Fruit fly (Drosophila melanogaster) whole organism, embryonic: ENCODE data around the gene CG33127.

ENCODE experiments used
- Aef1 ChIP-seq: fragments of 200-800 bp; sonication (Bioruptor generic); IDR thresholded peaks from 3 replicates; pipeline ENCODE4 v1.3.6; 2022; ENCODE audit warnings: missing biosample characterization, missing genetic modification characterization
- CG10209 ChIP-seq: fragments of 200-800 bp; sonication (Bioruptor generic); optimal IDR thresholded peaks from 3 replicates; lab custom pipeline; 2017; ENCODE audit warnings: missing biosample characterization, mild to moderate bottlenecking, missing genetic modification characterization, missing genetic modification reagents
- CG1024 ChIP-seq: fragments of 200-800 bp; sonication (Bioruptor generic); IDR thresholded peaks from 2 replicates; pipeline ENCODE4 v1.3.6; 2022; ENCODE audit warnings: missing biosample characterization, missing genetic modification characterization
- CG11093 ChIP-seq: fragments of 200-800 bp; sonication (Bioruptor generic); IDR thresholded peaks from 3 replicates; pipeline ENCODE4 v1.3.6; 2022; ENCODE audit warnings: missing biosample characterization, missing genetic modification characterization
- CG12769 ChIP-seq: fragments of 200-800 bp; sonication (Bioruptor generic); optimal IDR thresholded peaks from 2 replicates; lab custom pipeline; 2019; ENCODE audit warnings: missing biosample characterization, mild to moderate bottlenecking, missing genetic modification characterization, moderate library complexity
- CG15269 ChIP-seq: fragments of 200-800 bp; sonication (Bioruptor generic); optimal IDR thresholded peaks from 2 replicates; lab custom pipeline; 2018; ENCODE audit warnings: missing biosample characterization, mild to moderate bottlenecking, missing genetic modification characterization, moderate library complexity
- CG17361 ChIP-seq: fragments of 200-800 bp; sonication (Bioruptor generic); IDR thresholded peaks from 3 replicates; pipeline ENCODE4 v1.3.6; 2022; ENCODE audit warnings: missing biosample characterization, missing genetic modification characterization
- CG17802 ChIP-seq: fragments of 200-800 bp; sonication (Bioruptor generic); optimal IDR thresholded peaks from 2 replicates; lab custom pipeline; 2018; ENCODE audit warnings: missing biosample characterization, mild to moderate bottlenecking, missing genetic modification characterization, moderate library complexity
- CG1832 ChIP-seq: fragments of 200-800 bp; sonication (Bioruptor generic); optimal IDR thresholded peaks from 2 replicates; lab custom pipeline; 2017; ENCODE audit warnings: missing biosample characterization, mild to moderate bottlenecking, missing genetic modification characterization, inconsistent platforms
- CG18619 ChIP-seq: fragments of 200-800 bp; sonication (Bioruptor generic); optimal IDR thresholded peaks from 3 replicates; lab custom pipeline; 2017; ENCODE audit warnings: missing biosample characterization, mild to moderate bottlenecking, missing genetic modification characterization
- CG2120 ChIP-seq: fragments of 200-800 bp; sonication (Bioruptor generic); optimal IDR thresholded peaks from 3 replicates; lab custom pipeline; 2016; ENCODE audit warnings: missing biosample characterization, missing genetic modification characterization
- CG2129 ChIP-seq: fragments of 200-800 bp; sonication (Bioruptor generic); IDR thresholded peaks from 2 replicates; pipeline ENCODE4 v1.3.6; 2022; ENCODE audit warnings: missing biosample characterization, missing genetic modification characterization; ENCODE audit not compliant: partially characterized antibody
- CG31224 ChIP-seq: fragments of 200-800 bp; sonication (Bioruptor generic); IDR thresholded peaks from 2 replicates; pipeline ENCODE4 v1.3.6; 2022; ENCODE audit warnings: missing biosample characterization, missing genetic modification characterization
- CG31441 ChIP-seq: fragments of 200-800 bp; sonication (Bioruptor generic); IDR thresholded peaks from 2 replicates; pipeline ENCODE4 v1.3.6; 2022; ENCODE audit warnings: missing biosample characterization, missing genetic modification characterization
- CG3163 ChIP-seq: fragments of 200-800 bp; sonication (Bioruptor generic); optimal IDR thresholded peaks from 3 replicates; lab custom pipeline; 2016; ENCODE audit warnings: missing biosample characterization, missing genetic modification characterization
- CG4360 ChIP-seq: fragments of 200-800 bp; sonication (Bioruptor generic); IDR thresholded peaks from 2 replicates; pipeline ENCODE4 v1.3.6; 2022; ENCODE audit warnings: missing biosample characterization, missing genetic modification characterization
- CG6272 ChIP-seq: fragments of 200-800 bp; sonication (Bioruptor generic); IDR thresholded peaks from 2 replicates; pipeline ENCODE4 v1.3.6; 2022; ENCODE audit warnings: missing biosample characterization, missing genetic modification characterization
- CG7745 ChIP-seq: fragments of 200-800 bp; sonication (Bioruptor generic); optimal IDR thresholded peaks from 2 replicates; lab custom pipeline; 2018; ENCODE audit warnings: missing biosample characterization, mild to moderate bottlenecking, missing genetic modification characterization, moderate library complexity
- CG7928 ChIP-seq: fragments of 200-800 bp; sonication (Bioruptor generic); optimal IDR thresholded peaks from 2 replicates; lab custom pipeline; 2017; ENCODE audit warnings: missing biosample characterization, mild to moderate bottlenecking, missing genetic modification characterization
- Dek ChIP-seq: fragments of 200-800 bp; sonication (Bioruptor generic); optimal IDR thresholded peaks from 3 replicates; lab custom pipeline; 2019; ENCODE audit warnings: missing biosample characterization, mild to moderate bottlenecking, missing genetic modification characterization, moderate library complexity
- Dfd ChIP-seq, 2 experiments: fragments of >200 bp; optimal IDR thresholded peaks; 2 replicates each; lab custom pipeline; 2017; ENCODE audit warnings: missing biosample characterization in 2 of 2, missing genetic modification characterization in 2 of 2
- Dip2 ChIP-seq: fragments of 200-800 bp; sonication (Bioruptor generic); IDR thresholded peaks from 2 replicates; pipeline ENCODE4 v1.3.6; 2022; ENCODE audit warnings: missing biosample characterization, missing genetic modification characterization
- Dll ChIP-seq: fragments of 200-800 bp; sonication (Bioruptor generic); IDR thresholded peaks from 4 replicates; pipeline ENCODE4 v1.3.6; 2022; ENCODE audit warnings: missing biosample characterization, missing genetic modification characterization; ENCODE audit not compliant: partially characterized antibody
- Doc2 ChIP-seq: fragments of 200-800 bp; sonication (Bioruptor generic); IDR thresholded peaks from 2 replicates; pipeline ENCODE4 v1.3.6; 2022; ENCODE audit warnings: missing biosample characterization, missing genetic modification characterization
- Dref ChIP-seq: fragments of 200-800 bp; sonication (Bioruptor generic); IDR thresholded peaks from 2 replicates; pipeline ENCODE4 v1.3.6; 2022; ENCODE audit warnings: missing biosample characterization, missing genetic modification characterization
- HLH4C ChIP-seq: fragments of 200-800 bp; sonication (Bioruptor generic); IDR thresholded peaks from 3 replicates; pipeline ENCODE4 v1.3.6; 2022; ENCODE audit warnings: missing biosample characterization, missing genetic modification characterization; ENCODE audit not compliant: partially characterized antibody
- Hey ChIP-seq: fragments of 200-800 bp; sonication (Bioruptor generic); optimal IDR thresholded peaks from 3 replicates; lab custom pipeline; 2018; ENCODE audit warnings: missing biosample characterization, mild to moderate bottlenecking, missing genetic modification characterization
- HmgZ ChIP-seq: fragments of 200-800 bp; sonication (Bioruptor generic); optimal IDR thresholded peaks from 2 replicates; lab custom pipeline; 2018; ENCODE audit warnings: missing biosample characterization, mild to moderate bottlenecking, missing genetic modification characterization
- Hmr ChIP-seq: fragments of 200-800 bp; sonication (Bioruptor generic); optimal IDR thresholded peaks from 3 replicates; lab custom pipeline; 2017; ENCODE audit warnings: mild to moderate bottlenecking, missing biosample characterization, missing genetic modification reagents, missing genetic modification characterization
- NFAT ChIP-seq: fragments of 200-800 bp; sonication (Bioruptor generic); IDR thresholded peaks from 2 replicates; pipeline ENCODE4 v1.3.6; 2022; ENCODE audit warnings: missing biosample characterization, missing genetic modification characterization
- Nf-YC ChIP-seq: fragments of 200-800 bp; optimal IDR thresholded peaks from 3 replicates; lab custom pipeline; 2019; ENCODE audit warnings: missing biosample characterization, mild to moderate bottlenecking, missing genetic modification characterization, moderate library complexity
- Opbp ChIP-seq: fragments of 200-800 bp; sonication (Bioruptor generic); IDR thresholded peaks from 3 replicates; pipeline ENCODE4 v1.3.6; 2022; ENCODE audit warnings: missing biosample characterization, missing genetic modification characterization; ENCODE audit not compliant: partially characterized antibody
- Sox100B ChIP-seq: fragments of 200-800 bp; sonication (Bioruptor generic); optimal IDR thresholded peaks from 3 replicates; lab custom pipeline; 2018; ENCODE audit warnings: missing biosample characterization, mild to moderate bottlenecking, missing genetic modification characterization
- ase ChIP-seq: fragments of 200-800 bp; sonication (Bioruptor generic); IDR thresholded peaks from 3 replicates; pipeline ENCODE4 v1.3.6; 2022; ENCODE audit warnings: missing biosample characterization, missing genetic modification characterization
- ash1 ChIP-seq: fragments of 200-800 bp; sonication (Bioruptor generic); optimal IDR thresholded peaks from 2 replicates; lab custom pipeline; 2018; ENCODE audit warnings: missing biosample characterization, mild to moderate bottlenecking, missing genetic modification characterization
- chm ChIP-seq: fragments of 200-800 bp; sonication (Bioruptor generic); IDR thresholded peaks from 2 replicates; pipeline ENCODE4 v1.3.6; 2022; ENCODE audit warnings: missing biosample characterization, missing genetic modification characterization
- ewg ChIP-seq: fragments of 200-800 bp; sonication (Bioruptor generic); optimal IDR thresholded peaks from 3 replicates; lab custom pipeline; 2017; ENCODE audit warnings: mild to moderate bottlenecking, missing biosample characterization, missing genetic modification reagents, missing genetic modification characterization
- hth ChIP-seq: fragments of >200 bp; optimal IDR thresholded peaks from 2 replicates; lab custom pipeline; 2017; ENCODE audit warnings: inconsistent platforms
- kah ChIP-seq: fragments of 200-800 bp; sonication (Bioruptor generic); optimal IDR thresholded peaks from 2 replicates; lab custom pipeline; 2018; ENCODE audit warnings: missing biosample characterization, mild to moderate bottlenecking, missing genetic modification characterization
- lmd ChIP-seq: fragments of 200-800 bp; sonication (Bioruptor generic); IDR thresholded peaks from 2 replicates; pipeline ENCODE4 v1.3.6; 2022; ENCODE audit warnings: missing biosample characterization, missing genetic modification characterization
- lola ChIP-seq, 3 experiments: fragments of >200 bp in 2 of 3; fragments of 200-800 bp in 1 of 3; sonication (Bioruptor generic) in 1 of 3; optimal IDR thresholded peaks; 2 replicates each; lab custom pipeline; 2017 to 2019; ENCODE audit warnings: missing biosample characterization in 3 of 3, missing genetic modification characterization in 3 of 3, mild to moderate bottlenecking in 1 of 3, moderate library complexity in 1 of 3
- nau ChIP-seq: fragments of 200-800 bp; sonication (Bioruptor generic); optimal IDR thresholded peaks from 3 replicates; lab custom pipeline; 2017; ENCODE audit warnings: missing biosample characterization, mild to moderate bottlenecking, missing genetic modification characterization, missing genetic modification reagents
- oc ChIP-seq: fragments of 200-800 bp; sonication (Bioruptor generic); optimal IDR thresholded peaks from 2 replicates; lab custom pipeline; 2018; ENCODE audit warnings: missing biosample characterization, mild to moderate bottlenecking, missing genetic modification characterization, moderate library complexity
- pita ChIP-seq: fragments of 200-800 bp; sonication (Bioruptor generic); optimal IDR thresholded peaks from 2 replicates; lab custom pipeline; 2017; ENCODE audit warnings: missing biosample characterization, mild to moderate bottlenecking, missing genetic modification characterization
- ranshi ChIP-seq: fragments of 200-800 bp; sonication (Bioruptor generic); IDR thresholded peaks from 2 replicates; pipeline ENCODE4 v1.3.6; 2022; ENCODE audit warnings: missing biosample characterization, missing genetic modification characterization
- sd ChIP-seq: fragments of 200-800 bp; sonication (Bioruptor generic); optimal IDR thresholded peaks from 3 replicates; lab custom pipeline; 2018; ENCODE audit warnings: missing biosample characterization, mild to moderate bottlenecking, missing genetic modification characterization, moderate library complexity
- slbo ChIP-seq: fragments of 200-800 bp; sonication (Bioruptor generic); IDR thresholded peaks from 2 replicates; pipeline ENCODE4 v1.3.6; 2022; ENCODE audit warnings: missing biosample characterization, missing genetic modification characterization
- sna ChIP-seq: fragments of 200-800 bp; sonication (Bioruptor generic); IDR thresholded peaks from 2 replicates; pipeline ENCODE4 v1.3.6; 2022; ENCODE audit warnings: missing biosample characterization, missing genetic modification characterization; ENCODE audit not compliant: partially characterized antibody
- tgo ChIP-seq: fragments of 200-800 bp; sonication (Bioruptor generic); IDR thresholded peaks from 3 replicates; pipeline ENCODE4 v1.3.6; 2022; ENCODE audit warnings: missing biosample characterization, missing genetic modification characterization
- tll ChIP-seq, 2 experiments: fragments of 200-800 bp in 1 of 2; fragments of >200 bp in 1 of 2; sonication (Bioruptor generic) in 1 of 2; optimal IDR thresholded peaks; 2 replicates each; lab custom pipeline; 2017 to 2019; ENCODE audit warnings: missing biosample characterization in 2 of 2, missing genetic modification characterization in 2 of 2, mild to moderate bottlenecking in 1 of 2, moderate library complexity in 1 of 2

The CG33127 gene

dm6 chr2L:283071-283482 lies 38.8 kb upstream of the CG33127 start, which contains the start of gene CG11601 (continued):
- TF ChIP-seq Doc2 (GFP tag; lab: Robert Waterston, UW) (0 out of 2 replicates have a peak, but pooled peaks have one; percentile 25), chm (GFP tag; lab: Robert Waterston, UW) (no peak), CG31224 (GFP tag; lab: Robert Waterston, UW) (no peak), CG10209 (peak; percentile 7), CG18619 (GFP tag; lab: Kevin White, UChicago) (no peak), ase (GFP tag; lab: Robert Waterston, UW) (no peak), Dref (GFP tag; lab: Robert Waterston, UW) (peak; percentile 52), hth (lab: Kevin White, UChicago) (no peak), HLH4C (GFP tag; lab: Robert Waterston, UW) (peak; percentile 51; the same call in 2 of the 3 replicates), Dfd (GFP tag; optimal IDR thresholded peaks at IDR 0.05; lab: Kevin White, UChicago) (no peak), Dip2 (GFP tag; lab: Robert Waterston, UW) (no peak), CG7745 (tag; lab: Kevin White, UChicago) (no peak), ash1 (GFP tag; lab: Kevin White, UChicago) (no peak), CG17802 (peak; percentile 15), pita (GFP tag; lab: Kevin White, UChicago) (no peak), Hey (tag; lab: Kevin White, UChicago) (no peak), kah (GFP tag; lab: Kevin White, UChicago) (no peak), lola (GFP tag; optimal IDR thresholded peaks at IDR 0.05; lab: Kevin White, UChicago) (peak in 1 of 3 experiments; percentile 24), Aef1 (GFP tag; lab: Robert Waterston, UW) (0 out of 3 replicates have a peak, but pooled peaks have one; percentile 20), CG6272 (GFP tag; lab: Robert Waterston, UW) (peak; percentile 34; the same call in 1 of the 2 replicates), lmd (GFP tag; lab: Robert Waterston, UW) (peak; percentile 41; the same call in 1 of the 2 replicates), CG3163 (no peak), oc (no peak), slbo (GFP tag; lab: Robert Waterston, UW) (peak; percentile 57), CG11093 (GFP tag; lab: Robert Waterston, UW) (no peak), Nf-YC (tag; lab: Kevin White, UChicago) (peak; percentile 23), tgo (GFP tag; lab: Robert Waterston, UW) (0 out of 3 replicates have a peak, but pooled peaks have one; percentile 14), tll (GFP tag; optimal IDR thresholded peaks at IDR 0.05; lab: Kevin White, UChicago) (no peak), CG15269 (tag; lab: Kevin White, UChicago) (no peak), Sox100B (GFP tag; lab: Kevin White, UChicago) (no peak), Opbp (no peak), CG17361 (GFP tag; lab: Robert Waterston, UW) (peak; percentile 59; the same call in 1 of the 3 replicates), sd (no peak), sna (GFP tag; lab: Robert Waterston, UW) (0 out of 2 replicates have a peak, but pooled peaks have one; percentile 11), ewg (GFP tag; lab: Kevin White, UChicago) (no peak), CG31441 (no peak), NFAT (GFP tag; lab: Robert Waterston, UW) (peak; percentile 63), CG4360 (GFP tag; lab: Robert Waterston, UW) (no peak), CG1024 (GFP tag; lab: Robert Waterston, UW) (no peak), CG1832 (no peak), Dll (GFP tag; lab: Robert Waterston, UW) (no peak), CG2129 (GFP tag; lab: Robert Waterston, UW) (no peak), ranshi (no peak), CG2120 (GFP tag; lab: Kevin White, UChicago) (peak; percentile 60), CG7928 (no peak), CG12769 (tag; lab: Kevin White, UChicago) (no peak), Dek (tag; lab: Kevin White, UChicago) (no peak), HmgZ (tag; lab: Kevin White, UChicago) (peak; percentile 55), Hmr (GFP tag; lab: Kevin White, UChicago) (peak; percentile 31), nau (no peak)
